Fruit fly (Drosophila melanogaster): ENCODE data around the gene CG5565.

CG5565 gene

dm6 chr2L:1346034-1346433 lies 9.7 kb downstream of the CG5565 start:
- TF ChIP-seq CG17801 (GFP tag; optimal IDR thresholded peaks at IDR 0.05; ENCODE audit: partially characterized antibody), result no peak

dm6 chr2L:1344071-1344470 lies 11.7 kb downstream of the CG5565 start, which contains the start of the genes CG33922 and Cdlc2:
TSS of gene CG33922 (minus strand) at chr2L:1344171.
TSS of gene Cdlc2 (plus strand) at chr2L:1344400.
- TF ChIP-seq CG17801 (GFP tag; optimal IDR thresholded peaks at IDR 0.05; ENCODE audit: partially characterized antibody), result no peak

DNA sequence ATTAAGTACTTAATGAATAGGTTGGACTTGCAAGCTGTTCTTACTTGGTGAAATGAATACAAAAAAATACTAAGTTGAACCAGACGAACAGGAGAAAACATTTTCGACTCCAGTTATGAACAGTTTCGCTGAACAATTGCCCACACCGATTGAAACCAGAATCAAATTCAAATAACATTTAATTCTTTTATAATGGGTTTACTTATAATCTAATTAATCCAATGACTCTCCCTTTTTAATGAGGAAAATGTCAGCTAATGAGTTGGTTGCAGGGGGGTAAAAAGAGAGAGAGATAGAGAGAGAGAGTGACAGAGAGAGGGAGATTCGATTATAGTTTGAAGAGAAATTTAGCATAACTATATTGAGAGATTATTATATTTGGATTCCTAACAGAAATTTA lies 13.7 kb downstream of the CG5565 start, which contains the start of gene CG33923:
CG33923 (minus strand) TSS at position 101 of the 400 bp plus-strand sequence.
- no peak for TF ChIP-seq CG17801 (GFP tag; optimal IDR thresholded peaks at IDR 0.05; ENCODE audit: partially characterized antibody)

DNA sequence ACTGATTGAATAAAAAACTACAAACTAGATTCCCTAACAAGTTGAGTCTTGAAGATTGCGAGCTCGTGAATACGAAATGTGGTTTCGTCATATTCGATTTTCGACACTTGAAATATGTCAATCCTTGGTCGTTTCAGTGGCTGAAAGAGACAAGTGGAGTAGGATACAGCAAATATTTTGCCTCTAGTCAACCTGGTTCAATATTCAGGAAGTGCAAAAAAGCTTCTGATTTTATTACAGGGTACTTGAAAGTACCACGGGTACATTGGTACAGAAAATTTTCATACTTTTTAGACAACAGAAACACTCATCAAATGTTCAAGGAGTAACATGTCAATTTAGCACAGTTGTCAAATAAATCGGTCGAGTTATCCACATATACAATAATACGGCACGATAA lies 21.9 kb downstream of the CG5565 start, which contains the start of gene CG5440:
CG5440 (plus strand) TSS at position 301 of the 400 bp plus-strand sequence.
- no peak for TF ChIP-seq CG17801 (GFP tag; optimal IDR thresholded peaks at IDR 0.05; ENCODE audit: partially characterized antibody)

DNA sequence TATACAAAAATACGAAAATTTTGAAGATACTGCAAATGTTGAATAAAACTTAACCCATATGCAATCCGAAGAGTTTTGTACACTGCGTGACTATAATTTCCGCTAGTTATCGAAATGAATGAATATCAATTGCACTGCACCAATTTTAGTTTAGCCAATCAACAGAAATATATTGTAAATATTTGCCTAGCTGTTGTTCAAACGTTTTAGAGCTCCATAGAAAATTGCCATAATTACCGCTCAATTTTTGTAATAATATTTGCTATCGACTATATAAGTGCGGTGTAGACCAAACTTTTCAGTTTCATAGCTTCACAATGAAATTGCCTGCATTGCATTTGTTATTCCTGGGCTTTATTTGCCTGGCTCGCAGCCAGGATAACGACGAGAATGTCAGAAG lies 26.9 kb downstream of the CG5565 start, which contains the start of gene a5:
a5 (plus strand) TSS at position 301 of the 400 bp plus-strand sequence.
- TF ChIP-seq CG17801 (GFP tag; optimal IDR thresholded peaks at IDR 0.05; ENCODE audit: partially characterized antibody), result no peak

DNA sequence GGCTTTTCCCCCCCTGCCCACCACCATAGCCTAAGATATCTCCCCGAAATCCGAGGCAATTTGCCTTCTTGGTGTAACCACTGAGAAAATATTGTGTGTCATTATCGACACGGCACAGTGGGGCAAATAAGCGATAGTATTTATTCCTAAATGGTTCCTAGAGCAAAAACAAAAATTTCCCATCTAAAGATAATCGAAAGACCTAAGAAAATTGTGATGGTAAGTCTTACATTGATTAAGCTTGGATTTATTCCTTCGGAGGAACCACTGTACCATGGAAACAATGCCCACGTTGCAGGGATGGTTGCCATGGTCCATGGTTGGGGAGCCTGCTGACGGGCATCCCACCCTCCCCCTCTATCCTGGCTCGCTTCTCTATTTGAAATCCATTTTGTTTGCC lies 39.3 kb downstream of the CG5565 start:
- no peak for TF ChIP-seq CG17801 (GFP tag; optimal IDR thresholded peaks at IDR 0.05; ENCODE audit: partially characterized antibody)

DNA sequence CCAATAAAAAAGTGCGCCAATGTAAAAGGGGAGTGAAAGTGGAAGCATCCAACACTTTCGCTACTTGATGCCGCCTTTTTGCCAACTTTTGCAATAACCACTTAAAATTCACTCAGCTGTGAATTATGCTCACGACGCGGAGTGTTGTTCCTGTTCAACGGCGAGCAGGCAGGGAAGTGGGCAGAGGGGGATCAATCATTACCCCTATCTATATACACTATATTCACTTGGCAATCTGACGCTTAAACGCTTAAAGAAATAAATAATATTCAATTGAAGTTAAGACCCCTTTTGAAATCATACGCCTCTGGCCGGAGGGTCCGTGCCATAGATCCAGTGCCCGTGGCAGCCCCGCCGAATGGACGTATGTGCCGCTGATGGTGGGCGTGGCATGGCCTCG lies 40.4 kb downstream of the CG5565 start:
- no peak for TF ChIP-seq CG17801 (GFP tag; optimal IDR thresholded peaks at IDR 0.05; ENCODE audit: partially characterized antibody)

- TF ChIP-seq CG17801 (GFP tag; optimal IDR thresholded peaks at IDR 0.05; ENCODE audit: partially characterized antibody), result no peak
Measured at dm6 chr2L:1312321-1312720, 43.4 kb downstream of the CG5565 start.
